Fruit fly (Drosophila melanogaster) whole organism, embryonic: Measurements from ENCODE around the gene dock.

ENCODE experiments used
- Awh ChIP-seq: fragments of 200-800 bp; sonication (Bioruptor generic); IDR thresholded peaks from 2 replicates; pipeline ENCODE4, ENCODE4 v1.3.6; 2022; ENCODE audit warnings: missing biosample characterization, missing genetic modification characterization
- CG12769 ChIP-seq: fragments of 200-800 bp; sonication (Bioruptor generic); optimal IDR thresholded peaks from 2 replicates; lab custom pipeline; 2019; ENCODE audit warnings: missing biosample characterization, mild to moderate bottlenecking, missing genetic modification characterization, moderate library complexity
- CG1603 ChIP-seq: fragments of 200-800 bp; sonication (Bioruptor generic); optimal IDR thresholded peaks from 2 replicates; lab custom pipeline; 2019; ENCODE audit warnings: missing biosample characterization, mild to moderate bottlenecking, missing genetic modification characterization, moderate library complexity
- CG18262 ChIP-seq: fragments of 200-800 bp; optimal IDR thresholded peaks from 3 replicates; lab custom pipeline; 2019; ENCODE audit warnings: missing biosample characterization, mild to moderate bottlenecking, missing genetic modification characterization, moderate library complexity
- CG1832 ChIP-seq: fragments of 200-800 bp; sonication (Bioruptor generic); optimal IDR thresholded peaks from 2 replicates; lab custom pipeline; 2017; ENCODE audit warnings: missing biosample characterization, mild to moderate bottlenecking, missing genetic modification characterization, inconsistent platforms
- CG18619 ChIP-seq: fragments of 200-800 bp; sonication (Bioruptor generic); optimal IDR thresholded peaks from 3 replicates; lab custom pipeline; 2017; ENCODE audit warnings: missing biosample characterization, mild to moderate bottlenecking, missing genetic modification characterization
- CG2199 ChIP-seq: fragments of 200-800 bp; sonication (Bioruptor generic); IDR thresholded peaks from 3 replicates; pipeline ENCODE4 v1.3.6; 2022; ENCODE audit warnings: missing biosample characterization, missing genetic modification characterization
- CG2202 ChIP-seq: fragments of 200-800 bp; sonication (Bioruptor generic); optimal IDR thresholded peaks from 2 replicates; lab custom pipeline; 2018; ENCODE audit warnings: missing biosample characterization, mild to moderate bottlenecking, missing genetic modification characterization
- CG32767 ChIP-seq: fragments of 200-800 bp; sonication (Bioruptor generic); IDR thresholded peaks from 2 replicates; pipeline ENCODE4 v1.3.6; 2022; ENCODE audit warnings: missing biosample characterization, missing genetic modification characterization
- CG3726 ChIP-seq: fragments of 200-800 bp; sonication (Bioruptor generic); IDR thresholded peaks from 3 replicates; pipeline ENCODE4, ENCODE4 v1.3.6; 2022; ENCODE audit warnings: missing biosample characterization, missing genetic modification characterization
- CG42726 ChIP-seq: fragments of 200-800 bp; sonication (Bioruptor generic); IDR thresholded peaks from 2 replicates; pipeline ENCODE4 v1.3.6; 2022; ENCODE audit warnings: missing biosample characterization, missing genetic modification characterization; ENCODE audit not compliant: partially characterized antibody
- CG4820 ChIP-seq: fragments of 200-800 bp; sonication (Bioruptor generic); optimal IDR thresholded peaks from 3 replicates; lab custom pipeline; 2016; ENCODE audit warnings: missing biosample characterization, missing genetic modification characterization
- CG5953 ChIP-seq: fragments of 200-800 bp; sonication (Bioruptor generic); IDR thresholded peaks from 2 replicates; pipeline ENCODE4 v1.3.6; 2022; ENCODE audit warnings: missing biosample characterization, missing genetic modification characterization
- CG8478 ChIP-seq: fragments of >200 bp; optimal IDR thresholded peaks from 2 replicates; lab custom pipeline; 2018
- CG9876 ChIP-seq: fragments of 200-800 bp; sonication (Bioruptor generic); optimal IDR thresholded peaks from 2 replicates; lab custom pipeline; 2016; ENCODE audit warnings: missing biosample characterization, missing genetic modification characterization
- Deaf1 ChIP-seq: fragments of 200-800 bp; optimal IDR thresholded peaks from 3 replicates; lab custom pipeline; 2019; ENCODE audit warnings: missing biosample characterization, mild to moderate bottlenecking, missing genetic modification characterization, moderate library complexity
- Dek ChIP-seq: fragments of 200-800 bp; sonication (Bioruptor generic); optimal IDR thresholded peaks from 3 replicates; lab custom pipeline; 2019; ENCODE audit warnings: missing biosample characterization, mild to moderate bottlenecking, missing genetic modification characterization, moderate library complexity
- ERR ChIP-seq: fragments of 200-800 bp; sonication (Bioruptor generic); optimal IDR thresholded peaks from 2 replicates; lab custom pipeline; 2016; ENCODE audit warnings: missing biosample characterization, missing genetic modification characterization
- HmgD ChIP-seq: fragments of 200-800 bp; sonication (Bioruptor generic); optimal IDR thresholded peaks from 3 replicates; lab custom pipeline; 2016; ENCODE audit warnings: missing biosample characterization, missing genetic modification characterization
- Hr78 ChIP-seq, 2 experiments: fragments of 200-800 bp in 1 of 2; fragments of >200 bp in 1 of 2; sonication (Bioruptor generic) in 1 of 2; optimal IDR thresholded peaks; 2 replicates each; lab custom pipeline; 2017 to 2019; ENCODE audit warnings: missing biosample characterization in 2 of 2, missing genetic modification characterization in 2 of 2, mild to moderate bottlenecking in 1 of 2, moderate library complexity in 1 of 2
- Med ChIP-seq: fragments of 200-800 bp; sonication (Bioruptor generic); peaks from one replicate; lab custom pipeline; 2016; ENCODE audit warnings: missing biosample characterization, missing genetic modification characterization, mild to moderate bottlenecking, inconsistent platforms, moderate library complexity
- Neu2 ChIP-seq: fragments of 200-800 bp; sonication (Bioruptor generic); optimal IDR thresholded peaks from 3 replicates; lab custom pipeline; 2016; ENCODE audit warnings: missing biosample characterization, missing genetic modification characterization, borderline replicate concordance
- Pdp1 ChIP-seq, 2 experiments: fragments of 200-800 bp; sonication (Bioruptor generic); optimal IDR thresholded peaks; 3 replicates each; lab custom pipeline; 2016; ENCODE audit warnings: missing biosample characterization in 2 of 2, missing genetic modification characterization in 2 of 2, mild to moderate bottlenecking in 1 of 2, moderate library complexity in 1 of 2
- Trl ChIP-seq, 3 experiments: fragments of >200 bp in 2 of 3; fragments of 200-800 bp in 1 of 3; sonication (Bioruptor generic) in 1 of 3; optimal IDR thresholded peaks; 2 replicates in 1 of 3; 3 replicates in 2 of 3; lab custom pipeline; 2016 to 2017; ENCODE audit warnings: missing biosample characterization in 1 of 3, missing genetic modification characterization in 1 of 3
- cg ChIP-seq: fragments of 200-800 bp; sonication (Bioruptor generic); optimal IDR thresholded peaks from 3 replicates; lab custom pipeline; 2019; ENCODE audit warnings: missing biosample characterization, mild to moderate bottlenecking, missing genetic modification characterization, moderate library complexity
- chn ChIP-seq: fragments of 200-800 bp; sonication (Bioruptor generic); optimal IDR thresholded peaks from 2 replicates; lab custom pipeline; 2016; ENCODE audit warnings: missing biosample characterization, missing genetic modification characterization
- crol ChIP-seq: fragments of 200-800 bp; sonication (Bioruptor generic); IDR thresholded peaks from 2 replicates; pipeline ENCODE4 v1.3.6; 2022; ENCODE audit warnings: missing biosample characterization, missing genetic modification characterization
- ewg ChIP-seq: fragments of 200-800 bp; sonication (Bioruptor generic); optimal IDR thresholded peaks from 3 replicates; lab custom pipeline; 2017; ENCODE audit warnings: mild to moderate bottlenecking, missing biosample characterization, missing genetic modification reagents, missing genetic modification characterization
- knrl ChIP-seq: fragments of 200-800 bp; sonication (Bioruptor generic); IDR thresholded peaks from 3 replicates; pipeline ENCODE4 v1.3.6; 2022; ENCODE audit warnings: missing biosample characterization, missing genetic modification characterization; ENCODE audit not compliant: partially characterized antibody
- lov ChIP-seq, 2 experiments: fragments of 200-800 bp in 1 of 2; fragments of >200 bp in 1 of 2; sonication (Bioruptor generic) in 1 of 2; IDR thresholded peaks in 1 of 2; optimal IDR thresholded peaks in 1 of 2; 2 replicates in 1 of 2; 3 replicates in 1 of 2; pipeline versions ENCODE4 v1.3.6 to Lab custom; 2017 to 2022; ENCODE audit warnings: missing biosample characterization in 1 of 2, missing genetic modification characterization in 1 of 2
- nerfin-2 ChIP-seq: fragments of 200-800 bp; sonication (Bioruptor generic); IDR thresholded peaks from 2 replicates; pipeline ENCODE4 v1.3.6; 2022; ENCODE audit warnings: missing biosample characterization, missing genetic modification characterization; ENCODE audit not compliant: partially characterized antibody
- phol ChIP-seq: fragments of 200-800 bp; sonication (Bioruptor generic); optimal IDR thresholded peaks from 3 replicates; lab custom pipeline; 2018; ENCODE audit warnings: missing biosample characterization, mild to moderate bottlenecking, missing genetic modification characterization, moderate library complexity
- pros ChIP-seq: fragments of 200-800 bp; sonication (Bioruptor generic); optimal IDR thresholded peaks from 3 replicates; lab custom pipeline; 2019; ENCODE audit warnings: missing biosample characterization, mild to moderate bottlenecking, missing genetic modification characterization, moderate library complexity
- rib ChIP-seq: fragments of 200-800 bp; sonication (Bioruptor generic); IDR thresholded peaks from 2 replicates; pipeline ENCODE4 v1.3.6; 2022; ENCODE audit warnings: missing biosample characterization, missing genetic modification characterization
- sens ChIP-seq: fragments of 200-800 bp; sonication (Bioruptor generic); peaks from one replicate; lab custom pipeline; 2016; ENCODE audit warnings: missing biosample characterization, missing genetic modification characterization
- seq ChIP-seq: fragments of 200-800 bp; sonication (Bioruptor generic); IDR thresholded peaks from 2 replicates; pipeline ENCODE4 v1.3.6; 2022; ENCODE audit warnings: missing biosample characterization, missing genetic modification characterization
- sr ChIP-seq: fragments of 200-800 bp; sonication (Bioruptor generic); IDR thresholded peaks from 3 replicates; pipeline ENCODE4 v1.3.6; 2022; ENCODE audit warnings: missing biosample characterization, missing genetic modification characterization
- stwl ChIP-seq: fragments of 200-800 bp; sonication (Bioruptor generic); optimal IDR thresholded peaks from 3 replicates; lab custom pipeline; 2018; ENCODE audit warnings: missing biosample characterization, mild to moderate bottlenecking, missing genetic modification characterization, moderate library complexity
- unc-4 ChIP-seq: fragments of 200-800 bp; sonication (Bioruptor generic); IDR thresholded peaks from 2 replicates; pipeline ENCODE4 v1.3.6; 2022; ENCODE audit warnings: missing biosample characterization, missing genetic modification characterization; ENCODE audit not compliant: partially characterized antibody
- usp ChIP-seq: fragments of >200 bp; optimal IDR thresholded peaks from 2 replicates; lab custom pipeline; 2017; ENCODE audit warnings: missing biosample characterization, missing genetic modification characterization
- vfl ChIP-seq: fragments of 200-800 bp; sonication (Bioruptor generic); optimal IDR thresholded peaks from 2 replicates; lab custom pipeline; 2016; ENCODE audit warnings: missing biosample characterization, missing genetic modification characterization
- yki ChIP-seq: fragments of >200 bp; optimal IDR thresholded peaks from 3 replicates; lab custom pipeline; 2018
- z ChIP-seq: fragments of 200-800 bp; sonication (Bioruptor generic); IDR thresholded peaks from 3 replicates; pipeline ENCODE4 v1.3.6; 2022; ENCODE audit warnings: missing biosample characterization, missing genetic modification characterization
- zf30C ChIP-seq: fragments of 200-800 bp; sonication (Bioruptor generic); optimal IDR thresholded peaks from 3 replicates; lab custom pipeline; 2018; ENCODE audit warnings: missing biosample characterization, mild to moderate bottlenecking, missing genetic modification characterization

Gene dock

dm6 chr2L:821986-822711 lies 3.6 kb upstream of the dock start:
- TF ChIP-seq Hr78 (GFP tag; optimal IDR thresholded peaks at IDR 0.05; lab: Kevin White, UChicago) (peak in 1 of 2 experiments; percentile 62), usp (GFP tag; lab: Kevin White, UChicago) (no peak), CG42726 (0 out of 2 replicates have a peak, but pooled peaks have one; percentile 48)

- TF ChIP-seq unc-4 (no peak), pros (GFP tag; lab: Kevin White, UChicago) (peak; percentile 78), CG9876 (GFP tag; lab: Kevin White, UChicago) (no peak), CG2199 (GFP tag; lab: Robert Waterston, UW) (0 out of 3 replicates have a peak, but pooled peaks have one; percentile 70), CG32767 (GFP tag; lab: Robert Waterston, UW) (peak; percentile 59; the same call in 1 of the 2 replicates), Med (GFP tag; lab: Kevin White, UChicago) (peak; percentile 6), CG1832 (GFP tag; lab: Kevin White, UChicago) (peak; percentile 18), CG8478 (lab: Kevin White, UChicago) (no peak), HmgD (GFP tag; lab: Kevin White, UChicago) (no peak), stwl (no peak), Dek (no peak), phol (tag; lab: Kevin White, UChicago) (no peak), CG18619 (GFP tag; lab: Kevin White, UChicago) (no peak), Trl (optimal IDR thresholded peaks at IDR 0.05; lab: Kevin White, UChicago) (peak; percentile 91 to 97), Trl (GFP tag; optimal IDR thresholded peaks at IDR 0.05; lab: Kevin White, UChicago) (peak; percentile 18), chn (GFP tag; lab: Kevin White, UChicago) (peak; percentile 28), CG4820 (no peak), ewg (GFP tag; lab: Kevin White, UChicago) (peak; percentile 72), ERR (GFP tag; lab: Kevin White, UChicago) (no peak), lov (optimal IDR thresholded peaks at IDR 0.05; lab: Kevin White, UChicago) (no peak), lov (GFP tag; IDR thresholded peaks at IDR 0.05; lab: Robert Waterston, UW) (no peak), nerfin-2 (GFP tag; lab: Robert Waterston, UW) (no peak), Deaf1 (tag; lab: Kevin White, UChicago) (peak; percentile 4), CG5953 (GFP tag; lab: Robert Waterston, UW) (no peak), zf30C (GFP tag; lab: Kevin White, UChicago) (peak; percentile 80), Neu2 (GFP tag; lab: Kevin White, UChicago) (no peak), sens (GFP tag; lab: Kevin White, UChicago) (peak; percentile 79), CG3726 (GFP tag; lab: Robert Waterston, UW) (no peak), CG18262 (tag; lab: Kevin White, UChicago) (no peak), yki (lab: Kevin White, UChicago) (peak; percentile 94), vfl (GFP tag; lab: Kevin White, UChicago) (no peak), CG2202 (tag; lab: Kevin White, UChicago) (no peak), seq (GFP tag; lab: Robert Waterston, UW) (peak; percentile 71)
Measured at dm6 chr2L:826388-826787, 619 bp downstream of the dock start.

- peak; percentile 45 for TF ChIP-seq crol (GFP tag; lab: Robert Waterston, UW)
- 0 out of 2 replicates have a peak, but pooled peaks have one; percentile 46 for TF ChIP-seq rib (GFP tag; lab: Robert Waterston, UW)
- TF ChIP-seq CG1603 (tag; lab: Kevin White, UChicago) = no peak
- TF ChIP-seq Awh (GFP tag; lab: Robert Waterston, UW) = 0 out of 2 replicates have a peak, but pooled peaks have one; percentile 38
- TF ChIP-seq sr (GFP tag; lab: Robert Waterston, UW) = peak; percentile 17; the same call in 1 of the 3 replicates
- TF ChIP-seq Pdp1 (GFP tag; optimal IDR thresholded peaks at IDR 0.05; lab: Kevin White, UChicago) = peak in 1 of 2 experiments; percentile 83
- TF ChIP-seq z (GFP tag; lab: Robert Waterston, UW) = 0 out of 3 replicates have a peak, but pooled peaks have one; percentile 58
- TF ChIP-seq knrl (GFP tag; lab: Robert Waterston, UW) = no peak
- TF ChIP-seq CG12769 (tag; lab: Kevin White, UChicago) = peak; percentile 40
- peak; percentile 10 for TF ChIP-seq cg (GFP tag; lab: Kevin White, UChicago)
- TF ChIP-seq, all 482 proteins: peak for 8
Measured at dm6 chr2L:827049-827448, 1.3 kb downstream of the dock start.
